Fruit fly (Drosophila melanogaster): Measurements from ENCODE around the gene Cyp310a1.

DNA sequence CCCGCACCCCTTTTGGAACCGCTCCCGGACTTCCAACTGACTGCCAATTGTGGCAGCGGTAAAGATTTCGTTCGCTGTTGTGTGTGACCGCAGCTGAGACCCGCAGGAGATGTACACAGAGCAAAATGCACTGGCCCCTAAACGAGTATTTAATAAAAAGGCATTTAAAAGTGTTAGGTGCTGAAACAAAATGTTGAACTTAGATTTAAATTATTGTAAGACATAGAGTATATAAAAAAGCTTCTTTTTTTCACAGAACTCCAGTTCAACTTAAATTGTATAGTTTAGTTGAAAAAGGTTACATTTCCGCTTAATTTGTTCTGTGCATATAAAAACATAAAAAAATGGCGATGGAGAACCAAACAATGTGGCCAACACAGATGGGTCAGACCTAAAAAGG lies 24.7 kb downstream of the Cyp310a1 start:
- TF ChIP-seq CG33017 (tag; optimal IDR thresholded peaks at IDR 0.05) (no peak), cic (GFP tag; optimal IDR thresholded peaks at IDR 0.05) (no peak), Crg-1 (GFP tag; optimal IDR thresholded peaks at IDR 0.05) (no peak), tj (GFP tag; optimal IDR thresholded peaks at IDR 0.05) (no peak), toe (GFP tag; optimal IDR thresholded peaks at IDR 0.05) (no peak), CG14711 (tag; optimal IDR thresholded peaks at IDR 0.05) (no peak), CG12768 (GFP tag; optimal IDR thresholded peaks at IDR 0.05) (no peak), CG1620 (GFP tag; optimal IDR thresholded peaks at IDR 0.05) (no peak), ovo (GFP tag; optimal IDR thresholded peaks at IDR 0.05) (no peak), CG7101 (tag; optimal IDR thresholded peaks at IDR 0.05) (no peak)

Data from whole organism, adult.